Fruit fly (Drosophila melanogaster) whole organism, embryonic: ENCODE data around the gene MED14.

Source experiments
- Atf-2 ChIP-seq: fragments of 200-800 bp; sonication (Bioruptor generic); optimal IDR thresholded peaks from 2 replicates; lab custom pipeline; 2016; ENCODE audit warnings: missing biosample characterization, missing genetic modification characterization
- CG11398 ChIP-seq: fragments of 200-800 bp; sonication (Bioruptor generic); optimal IDR thresholded peaks from 2 replicates; lab custom pipeline; 2016; ENCODE audit warnings: missing biosample characterization, missing genetic modification characterization
- CG12391 ChIP-seq: fragments of 200-800 bp; sonication (Bioruptor generic); optimal IDR thresholded peaks from 3 replicates; lab custom pipeline; 2018; ENCODE audit warnings: missing biosample characterization, mild to moderate bottlenecking, missing genetic modification characterization, moderate library complexity
- CG12942 ChIP-seq: fragments of 200-800 bp; sonication (Bioruptor generic); optimal IDR thresholded peaks from 3 replicates; lab custom pipeline; 2016; ENCODE audit warnings: missing biosample characterization, missing genetic modification characterization
- CG14014 ChIP-seq: fragments of 200-800 bp; sonication (Bioruptor generic); IDR thresholded peaks from 2 replicates; pipeline ENCODE4 v1.3.6; 2022; ENCODE audit warnings: missing biosample characterization, missing genetic modification characterization
- CG15269 ChIP-seq: fragments of 200-800 bp; sonication (Bioruptor generic); optimal IDR thresholded peaks from 2 replicates; lab custom pipeline; 2018; ENCODE audit warnings: missing biosample characterization, mild to moderate bottlenecking, missing genetic modification characterization, moderate library complexity
- CG16863 ChIP-seq: fragments of 200-800 bp; sonication (Bioruptor generic); optimal IDR thresholded peaks from 3 replicates; lab custom pipeline; 2016; ENCODE audit warnings: missing biosample characterization, missing genetic modification characterization
- CG18764 ChIP-seq: fragments of 200-800 bp; sonication (Bioruptor generic); optimal IDR thresholded peaks from 3 replicates; lab custom pipeline; 2016; ENCODE audit warnings: missing biosample characterization, missing genetic modification characterization
- CG31365 ChIP-seq: fragments of 200-800 bp; sonication (Bioruptor generic); optimal IDR thresholded peaks from 2 replicates; lab custom pipeline; 2018; ENCODE audit warnings: missing biosample characterization, mild to moderate bottlenecking, missing genetic modification characterization
- CG3726 ChIP-seq: fragments of 200-800 bp; sonication (Bioruptor generic); IDR thresholded peaks from 3 replicates; pipeline ENCODE4, ENCODE4 v1.3.6; 2022; ENCODE audit warnings: missing biosample characterization, missing genetic modification characterization
- CG4282 ChIP-seq: fragments of 200-800 bp; sonication (Bioruptor generic); optimal IDR thresholded peaks from 2 replicates; lab custom pipeline; 2016; ENCODE audit warnings: missing biosample characterization, missing genetic modification characterization
- CG6654 ChIP-seq: fragments of 200-800 bp; sonication (Bioruptor generic); optimal IDR thresholded peaks from 2 replicates; lab custom pipeline; 2017; ENCODE audit warnings: missing biosample characterization, mild to moderate bottlenecking, missing genetic modification characterization
- CG7745 ChIP-seq: fragments of 200-800 bp; sonication (Bioruptor generic); optimal IDR thresholded peaks from 2 replicates; lab custom pipeline; 2018; ENCODE audit warnings: missing biosample characterization, mild to moderate bottlenecking, missing genetic modification characterization, moderate library complexity
- CG7928 ChIP-seq: fragments of 200-800 bp; sonication (Bioruptor generic); optimal IDR thresholded peaks from 2 replicates; lab custom pipeline; 2017; ENCODE audit warnings: missing biosample characterization, mild to moderate bottlenecking, missing genetic modification characterization
- CG9437 ChIP-seq: fragments of 200-800 bp; sonication (Bioruptor generic); optimal IDR thresholded peaks from 2 replicates; lab custom pipeline; 2018; ENCODE audit warnings: missing biosample characterization, mild to moderate bottlenecking, missing genetic modification characterization
- CG9609 ChIP-seq: fragments of 200-800 bp; sonication (Bioruptor generic); optimal IDR thresholded peaks from 3 replicates; lab custom pipeline; 2016; ENCODE audit warnings: missing biosample characterization, missing genetic modification characterization
- CHES-1-like ChIP-seq: fragments of 200-800 bp; sonication (Bioruptor generic); optimal IDR thresholded peaks from 2 replicates; lab custom pipeline; 2016; ENCODE audit warnings: missing biosample characterization, missing genetic modification characterization
- D19A ChIP-seq: fragments of 200-800 bp; optimal IDR thresholded peaks from 3 replicates; lab custom pipeline; 2019; ENCODE audit warnings: missing biosample characterization, mild to moderate bottlenecking, missing genetic modification characterization, moderate library complexity
- Drgx ChIP-seq: fragments of 200-800 bp; sonication (Bioruptor generic); IDR thresholded peaks from 2 replicates; pipeline ENCODE4 v1.3.6; 2022; ENCODE audit warnings: missing biosample characterization, missing genetic modification characterization
- Eip74EF ChIP-seq, 2 experiments: fragments of 200-800 bp in 1 of 2; fragments of >200 bp in 1 of 2; sonication (Bioruptor generic) in 1 of 2; optimal IDR thresholded peaks; 2 replicates each; lab custom pipeline; 2017 to 2019; ENCODE audit warnings: missing biosample characterization in 2 of 2, missing genetic modification characterization in 2 of 2, mild to moderate bottlenecking in 1 of 2, moderate library complexity in 1 of 2
- HmgD ChIP-seq: fragments of 200-800 bp; sonication (Bioruptor generic); optimal IDR thresholded peaks from 3 replicates; lab custom pipeline; 2016; ENCODE audit warnings: missing biosample characterization, missing genetic modification characterization
- Hr3 ChIP-seq: fragments of 200-800 bp; sonication (Bioruptor generic); optimal IDR thresholded peaks from 3 replicates; lab custom pipeline; 2016; ENCODE audit warnings: missing biosample characterization, missing genetic modification characterization
- Hr78 ChIP-seq, 2 experiments: fragments of 200-800 bp in 1 of 2; fragments of >200 bp in 1 of 2; sonication (Bioruptor generic) in 1 of 2; optimal IDR thresholded peaks; 2 replicates each; lab custom pipeline; 2017 to 2019; ENCODE audit warnings: missing biosample characterization in 2 of 2, missing genetic modification characterization in 2 of 2, mild to moderate bottlenecking in 1 of 2, moderate library complexity in 1 of 2
- Lpt ChIP-seq: fragments of >200 bp; optimal IDR thresholded peaks from 2 replicates; lab custom pipeline; 2018; ENCODE audit warnings: missing biosample characterization, missing genetic modification characterization
- Oaz ChIP-seq: fragments of 200-800 bp; sonication (Bioruptor generic); IDR thresholded peaks from 2 replicates; pipeline ENCODE4 v1.3.6; 2022; ENCODE audit warnings: missing biosample characterization, missing genetic modification characterization
- Scr ChIP-seq: fragments of 200-800 bp; sonication (Bioruptor generic); IDR thresholded peaks from 2 replicates; pipeline ENCODE4 v1.3.6; 2022; ENCODE audit warnings: missing biosample characterization, missing genetic modification characterization; ENCODE audit not compliant: partially characterized antibody
- Six4 ChIP-seq: fragments of 200-800 bp; sonication (Bioruptor generic); optimal IDR thresholded peaks from 2 replicates; lab custom pipeline; 2016; ENCODE audit warnings: missing biosample characterization, missing genetic modification characterization
- Spps ChIP-seq: fragments of 200-800 bp; sonication (Bioruptor generic); optimal IDR thresholded peaks from 2 replicates; lab custom pipeline; 2018; ENCODE audit warnings: missing biosample characterization, mild to moderate bottlenecking, missing genetic modification characterization
- aop ChIP-seq: fragments of 200-800 bp; sonication (Bioruptor generic); IDR thresholded peaks from 2 replicates; pipeline ENCODE4 v1.3.6; 2022; ENCODE audit warnings: missing biosample characterization, missing genetic modification characterization
- btn ChIP-seq: fragments of 200-800 bp; sonication (Bioruptor generic); optimal IDR thresholded peaks from 2 replicates; lab custom pipeline; 2016; ENCODE audit warnings: missing biosample characterization, missing genetic modification characterization
- da ChIP-seq: fragments of 200-800 bp; sonication (Bioruptor generic); optimal IDR thresholded peaks from 2 replicates; lab custom pipeline; 2016; ENCODE audit warnings: missing biosample characterization, missing genetic modification characterization
- dmrt99B ChIP-seq: fragments of 200-800 bp; sonication (Bioruptor generic); optimal IDR thresholded peaks from 2 replicates; lab custom pipeline; 2018; ENCODE audit warnings: missing biosample characterization, mild to moderate bottlenecking, missing genetic modification characterization, moderate library complexity
- ems ChIP-seq: fragments of 200-800 bp; sonication (Bioruptor generic); optimal IDR thresholded peaks from 3 replicates; lab custom pipeline; 2016; ENCODE audit warnings: missing biosample characterization, missing genetic modification characterization
- esg ChIP-seq: fragments of 200-800 bp; sonication (Bioruptor generic); conservative IDR thresholded peaks from 2 replicates; pipeline ENCODE4 v1.3.6; 2022; ENCODE audit warnings: missing biosample characterization, missing genetic modification characterization
- fd3F ChIP-seq: fragments of 200-800 bp; sonication (Bioruptor generic); optimal IDR thresholded peaks from 2 replicates; lab custom pipeline; 2018; ENCODE audit warnings: missing biosample characterization, mild to moderate bottlenecking, missing genetic modification characterization, moderate library complexity
- her ChIP-seq: fragments of 200-800 bp; sonication (Bioruptor generic); optimal IDR thresholded peaks from 2 replicates; lab custom pipeline; 2016; ENCODE audit warnings: missing biosample characterization, missing genetic modification characterization
- lov ChIP-seq, 2 experiments: fragments of 200-800 bp in 1 of 2; fragments of >200 bp in 1 of 2; sonication (Bioruptor generic) in 1 of 2; IDR thresholded peaks in 1 of 2; optimal IDR thresholded peaks in 1 of 2; 2 replicates in 1 of 2; 3 replicates in 1 of 2; pipeline versions ENCODE4 v1.3.6 to Lab custom; 2017 to 2022; ENCODE audit warnings: missing biosample characterization in 1 of 2, missing genetic modification characterization in 1 of 2
- nau ChIP-seq: fragments of 200-800 bp; sonication (Bioruptor generic); optimal IDR thresholded peaks from 3 replicates; lab custom pipeline; 2017; ENCODE audit warnings: missing biosample characterization, mild to moderate bottlenecking, missing genetic modification characterization, missing genetic modification reagents
- pan ChIP-seq, 4 experiments: fragments of >200 bp in 3 of 4; fragments of 200-800 bp in 1 of 4; sonication (Bioruptor generic) in 1 of 4; optimal IDR thresholded peaks in 3 of 4; IDR thresholded peaks in 1 of 4; 2 replicates each; pipeline versions ENCODE4 v1.3.6 to Lab custom; 2017 to 2022; ENCODE audit warnings: missing biosample characterization in 2 of 4, missing genetic modification characterization in 2 of 4, mixed read lengths in 1 of 4
- peb ChIP-seq: fragments of 200-800 bp; sonication (Bioruptor generic); IDR thresholded peaks from 2 replicates; pipeline ENCODE4 v1.3.6; 2022; ENCODE audit warnings: missing biosample characterization, missing genetic modification characterization
- pho ChIP-seq: fragments of 200-800 bp; sonication (Bioruptor generic); optimal IDR thresholded peaks from 2 replicates; lab custom pipeline; 2016; ENCODE audit warnings: missing biosample characterization, missing genetic modification characterization
- pum ChIP-seq: fragments of 200-800 bp; sonication (Bioruptor generic); optimal IDR thresholded peaks from 2 replicates; lab custom pipeline; 2016; ENCODE audit warnings: missing biosample characterization, missing genetic modification characterization
- repo ChIP-seq: fragments of 200-800 bp; sonication (Bioruptor generic); optimal IDR thresholded peaks from 2 replicates; lab custom pipeline; 2016; ENCODE audit warnings: missing biosample characterization, missing genetic modification characterization
- row ChIP-seq: fragments of 200-800 bp; sonication (Bioruptor generic); IDR thresholded peaks from 3 replicates; pipeline ENCODE4 v1.3.6; 2022; ENCODE audit warnings: missing biosample characterization, missing genetic modification characterization
- sqz ChIP-seq: fragments of 200-800 bp; sonication (Bioruptor generic); optimal IDR thresholded peaks from 3 replicates; lab custom pipeline; 2018; ENCODE audit warnings: missing biosample characterization, mild to moderate bottlenecking, missing genetic modification characterization
- twi ChIP-seq: fragments of 200-800 bp; optimal IDR thresholded peaks from 2 replicates; lab custom pipeline; 2019; ENCODE audit warnings: missing biosample characterization, mild to moderate bottlenecking, missing genetic modification characterization, moderate library complexity
- vnd ChIP-seq: fragments of 200-800 bp; sonication (Bioruptor generic); IDR thresholded peaks from 3 replicates; pipeline ENCODE4 v1.3.6; 2022; ENCODE audit warnings: missing biosample characterization, missing genetic modification characterization; ENCODE audit not compliant: partially characterized antibody
- z ChIP-seq: fragments of 200-800 bp; sonication (Bioruptor generic); IDR thresholded peaks from 3 replicates; pipeline ENCODE4 v1.3.6; 2022; ENCODE audit warnings: missing biosample characterization, missing genetic modification characterization
- zen ChIP-seq: fragments of 200-800 bp; sonication (Bioruptor generic); optimal IDR thresholded peaks from 3 replicates; lab custom pipeline; 2018; ENCODE audit warnings: missing biosample characterization, mild to moderate bottlenecking, missing genetic modification characterization, moderate library complexity

MED14 gene

DNA sequence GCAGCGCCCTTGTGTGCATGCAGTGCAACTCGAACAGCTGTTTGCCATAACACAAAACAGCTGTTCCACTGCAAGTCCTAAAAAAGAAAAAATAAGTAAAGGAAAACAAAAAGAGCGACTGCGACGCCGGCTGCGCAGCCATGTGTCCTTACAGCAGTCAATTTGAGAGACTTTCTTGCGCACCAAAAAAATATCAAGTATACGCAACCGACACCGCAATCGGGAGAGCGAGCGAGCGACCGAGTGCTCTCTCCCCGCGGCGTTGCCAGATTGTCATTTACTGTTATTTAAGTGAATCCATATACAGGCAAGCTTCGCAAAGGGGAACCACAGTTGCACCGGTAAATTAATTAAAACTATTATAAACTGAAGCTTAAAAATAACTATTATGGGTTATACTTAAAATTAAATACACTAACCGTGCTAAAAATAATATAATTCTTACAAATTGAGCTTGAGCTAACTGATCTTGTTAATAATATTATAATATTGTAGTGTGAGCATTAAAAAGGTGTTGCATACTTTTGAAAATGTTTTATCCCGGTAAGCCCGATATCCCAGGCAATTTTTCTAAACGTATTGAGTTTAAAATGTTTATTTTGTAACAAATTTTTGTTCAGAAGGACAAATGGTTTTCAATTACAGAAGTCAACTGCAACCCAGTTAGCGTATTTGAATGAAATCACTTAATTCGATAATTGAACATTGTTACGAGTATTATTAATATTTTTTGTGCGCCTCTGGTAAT is 37.0 kb downstream of the MED14 start (continued):
- TF ChIP-seq Atf-2 (GFP tag; lab: Kevin White, UChicago) (no peak), sqz (GFP tag; lab: Kevin White, UChicago) (peak; percentile 79), CG6654 (no peak), row (GFP tag; lab: Robert Waterston, UW) (peak; percentile 87), fd3F (GFP tag; lab: Kevin White, UChicago) (peak; percentile 13), HmgD (GFP tag; lab: Kevin White, UChicago) (no peak), CG9437 (GFP tag; lab: Kevin White, UChicago) (peak; percentile 32), CG9609 (no peak), ems (GFP tag; lab: Kevin White, UChicago) (peak; percentile 18), CG11398 (no peak), dmrt99B (peak; percentile 24), Scr (no peak), Drgx (GFP tag; lab: Robert Waterston, UW) (peak; percentile 22; the same call in 1 of the 2 replicates), Oaz (GFP tag; lab: Robert Waterston, UW) (no peak; the same call in 1 of the 2 replicates), CHES-1-like (peak; percentile 40), twi (tag; lab: Kevin White, UChicago) (no peak), CG14014 (GFP tag; lab: Robert Waterston, UW) (no peak), vnd (GFP tag; lab: Robert Waterston, UW) (no peak), CG16863 (GFP tag; lab: Kevin White, UChicago) (no peak), btn (GFP tag; lab: Kevin White, UChicago) (no peak), aop (GFP tag; lab: Robert Waterston, UW) (no peak), Hr3 (peak; percentile 28), nau (GFP tag; lab: Kevin White, UChicago) (no peak), CG12391 (tag; lab: Kevin White, UChicago) (peak; percentile 52), Lpt (no peak), her (GFP tag; lab: Kevin White, UChicago) (no peak), pho (no peak), CG7745 (no peak), CG31365 (no peak), CG12942 (GFP tag; lab: Kevin White, UChicago) (no peak), Hr78 (GFP tag; optimal IDR thresholded peaks at IDR 0.05; lab: Kevin White, UChicago) (no peak), CG15269 (peak; percentile 59), CG4282 (no peak), CG18764 (no peak), Spps (no peak), esg (peak; percentile 32; the same call in 1 of the 2 replicates), Eip74EF (GFP tag; optimal IDR thresholded peaks at IDR 0.05; lab: Kevin White, UChicago) (no peak), pum (GFP tag; lab: Kevin White, UChicago) (no peak), lov (optimal IDR thresholded peaks at IDR 0.05; lab: Kevin White, UChicago) (no peak), lov (GFP tag; IDR thresholded peaks at IDR 0.05; lab: Robert Waterston, UW) (peak; percentile 72; the same call in 1 of the 3 replicates), zen (tag; lab: Kevin White, UChicago) (no peak), repo (GFP tag; lab: Kevin White, UChicago) (no peak), z (GFP tag; lab: Robert Waterston, UW) (no peak), da (GFP tag; lab: Kevin White, UChicago) (no peak), CG3726 (GFP tag; lab: Robert Waterston, UW) (no peak), D19A (peak; percentile 21), CG7928 (GFP tag; lab: Kevin White, UChicago) (no peak), peb (no peak), Six4 (GFP tag; lab: Kevin White, UChicago) (no peak), pan (optimal IDR thresholded peaks at IDR 0.05; lab: Kevin White, UChicago) (no peak), pan (GFP tag; optimal IDR thresholded peaks at IDR 0.05 in 1 of 2, IDR thresholded peaks at IDR 0.05 in 1 of 2) (peak in 1 of 2 experiments; percentile 71)
